Worm (Caenorhabditis elegans) whole organism, late embryonic: Measurements from ENCODE around the gene tra-4.

Experiments used
- C38D4.7 ChIP-seq: fragments of 200-800 bp; sonication (Bioruptor generic); optimal IDR thresholded peaks from 2 replicates; lab custom pipeline; 2018; ENCODE audit warnings: mild to moderate bottlenecking, missing genetic modification characterization, moderate library complexity, missing compliant biosample characterization
- F13H6.1 ChIP-seq: sonication (generic microtip); optimal IDR thresholded peaks from 2 replicates; lab custom pipeline; 2016; ENCODE audit warnings: missing genetic modification characterization, missing compliant biosample characterization
- K02D7.2 ChIP-seq: sonication (generic microtip); optimal IDR thresholded peaks from 2 replicates; lab custom pipeline; 2017; ENCODE audit warnings: mild to moderate bottlenecking, missing genetic modification characterization, missing compliant biosample characterization
- K09A11.1 ChIP-seq: sonication (generic microtip); optimal IDR thresholded peaks from 2 replicates; lab custom pipeline; 2017; ENCODE audit warnings: antibody characterized with exemption, mild to moderate bottlenecking, missing genetic modification characterization, missing compliant biosample characterization; ENCODE audit not compliant: insufficient read depth
- T23F11.4 ChIP-seq: fragments of 200-800 bp; sonication (Bioruptor generic); optimal IDR thresholded peaks from 2 replicates; lab custom pipeline; 2018; ENCODE audit warnings: mild to moderate bottlenecking, missing genetic modification characterization, missing compliant biosample characterization
- Y22D7AL.16 ChIP-seq: sonication (generic microtip); optimal IDR thresholded peaks from 2 replicates; lab custom pipeline; 2016; ENCODE audit warnings: missing genetic modification characterization, missing compliant biosample characterization
- ahr-1 ChIP-seq: sonication (generic microtip); optimal IDR thresholded peaks from 2 replicates; lab custom pipeline; 2016; ENCODE audit warnings: missing genetic modification characterization, missing compliant biosample characterization
- ceh-2 ChIP-seq: sonication (generic microtip); optimal IDR thresholded peaks from 2 replicates; lab custom pipeline; 2016; ENCODE audit warnings: missing genotype, missing genetic modification characterization, missing compliant biosample characterization
- ceh-22 ChIP-seq: sonication (generic microtip); optimal IDR thresholded peaks from 2 replicates; lab custom pipeline; 2017; ENCODE audit warnings: missing biosample characterization, missing genetic modification characterization
- ceh-34 ChIP-seq: sonication (generic microtip); optimal IDR thresholded peaks from 2 replicates; lab custom pipeline; 2016; ENCODE audit warnings: mild to moderate bottlenecking, missing genetic modification characterization, missing compliant biosample characterization
- ceh-45 ChIP-seq: fragments of 200-800 bp; sonication (Bioruptor generic); IDR thresholded peaks from 2 replicates; pipeline ENCODE4 v1.3.6; 2022; ENCODE audit warnings: missing genetic modification reagents, missing genetic modification characterization, missing compliant biosample characterization
- ceh-48 ChIP-seq: sonication (generic microtip); optimal IDR thresholded peaks from 2 replicates; lab custom pipeline; 2016; ENCODE audit warnings: missing genetic modification characterization, inconsistent platforms, missing compliant biosample characterization
- ceh-6 ChIP-seq: fragments of 200-800 bp; sonication (Bioruptor generic); optimal IDR thresholded peaks from 2 replicates; lab custom pipeline; 2018; ENCODE audit warnings: mild to moderate bottlenecking, missing genetic modification characterization, missing compliant biosample characterization
- ceh-9 ChIP-seq: sonication (generic microtip); optimal IDR thresholded peaks from 2 replicates; lab custom pipeline; 2016; ENCODE audit warnings: mild to moderate bottlenecking, missing genetic modification characterization, inconsistent platforms, missing compliant biosample characterization
- che-1 ChIP-seq: sonication (generic microtip); optimal IDR thresholded peaks from 2 replicates; lab custom pipeline; 2016; ENCODE audit warnings: mild to moderate bottlenecking, missing genetic modification characterization, missing compliant biosample characterization
- dmd-4 ChIP-seq: sonication (generic microtip); optimal IDR thresholded peaks from 2 replicates; lab custom pipeline; 2016; ENCODE audit warnings: borderline replicate concordance, missing genetic modification characterization, missing compliant biosample characterization
- dve-1 ChIP-seq: sonication (generic microtip); optimal IDR thresholded peaks from 2 replicates; lab custom pipeline; 2017; ENCODE audit warnings: antibody characterized with exemption, mild to moderate bottlenecking, missing genetic modification characterization, missing compliant biosample characterization
- elt-4 ChIP-seq: sonication (generic microtip); optimal IDR thresholded peaks from 2 replicates; lab custom pipeline; 2016; ENCODE audit warnings: missing genetic modification characterization, missing compliant biosample characterization
- ets-4 ChIP-seq: sonication (generic microtip); optimal IDR thresholded peaks from 2 replicates; lab custom pipeline; 2016; ENCODE audit warnings: missing genetic modification characterization, missing compliant biosample characterization
- fax-1 ChIP-seq: sonication (generic microtip); optimal IDR thresholded peaks from 2 replicates; lab custom pipeline; 2016; ENCODE audit warnings: missing genotype, missing genetic modification characterization, missing compliant biosample characterization
- fkh-10 ChIP-seq: fragments of 150-350 bp; optimal IDR thresholded peaks from 2 replicates; lab custom pipeline; 2014; ENCODE audit warnings: missing biosample characterization, missing genetic modification reagents, missing genetic modification characterization
- fkh-6 ChIP-seq: sonication (generic microtip); optimal IDR thresholded peaks from 2 replicates; lab custom pipeline; 2016; ENCODE audit warnings: missing genetic modification characterization, missing compliant biosample characterization
- gmeb-2 ChIP-seq: sonication (generic microtip); optimal IDR thresholded peaks from 2 replicates; lab custom pipeline; 2016; ENCODE audit warnings: missing genetic modification characterization, inconsistent platforms, missing compliant biosample characterization
- hlh-13 ChIP-seq: fragments of 200-800 bp; sonication (Bioruptor generic); optimal IDR thresholded peaks from 2 replicates; lab custom pipeline; 2018; ENCODE audit warnings: mild to moderate bottlenecking, missing genetic modification characterization, missing compliant biosample characterization
- hlh-30 ChIP-seq: sonication (generic microtip); optimal IDR thresholded peaks from 2 replicates; lab custom pipeline; 2017; ENCODE audit warnings: antibody characterized with exemption, missing genetic modification characterization, missing compliant biosample characterization; ENCODE audit not compliant: insufficient read depth
- hlh-6 ChIP-seq: sonication (generic microtip); optimal IDR thresholded peaks from 2 replicates; lab custom pipeline; 2016; ENCODE audit warnings: missing genotype, missing genetic modification characterization, missing compliant biosample characterization
- hlh-8 ChIP-seq: sonication (generic microtip); optimal IDR thresholded peaks from 2 replicates; lab custom pipeline; 2016; ENCODE audit warnings: missing genotype, missing genetic modification characterization, missing compliant biosample characterization
- lim-6 ChIP-seq: sonication (generic microtip); optimal IDR thresholded peaks from 2 replicates; lab custom pipeline; 2016; ENCODE audit warnings: missing genetic modification characterization, missing compliant biosample characterization
- madf-2 ChIP-seq: sonication (generic microtip); optimal IDR thresholded peaks from 2 replicates; lab custom pipeline; 2017; ENCODE audit warnings: missing genetic modification characterization, missing compliant biosample characterization
- mec-3 ChIP-seq: sonication (generic microtip); optimal IDR thresholded peaks from 2 replicates; lab custom pipeline; 2016; ENCODE audit warnings: borderline replicate concordance, missing genetic modification characterization, missing compliant biosample characterization
- nfya-1 ChIP-seq: sonication (generic microtip); optimal IDR thresholded peaks from 2 replicates; lab custom pipeline; 2017; ENCODE audit warnings: missing genetic modification characterization, mild to moderate bottlenecking, missing compliant biosample characterization, antibody characterized with exemption, moderate library complexity
- nhr-11 ChIP-seq: fragments of 150-350 bp; optimal IDR thresholded peaks from 2 replicates; lab custom pipeline; 2014; ENCODE audit warnings: missing biosample characterization, missing genetic modification characterization
- npax-4 ChIP-seq: sonication (generic microtip); optimal IDR thresholded peaks from 2 replicates; lab custom pipeline; 2016; ENCODE audit warnings: missing genetic modification characterization, missing compliant biosample characterization
- pag-3 ChIP-seq: sonication (generic microtip); optimal IDR thresholded peaks from 2 replicates; lab custom pipeline; 2016; ENCODE audit warnings: missing compliant biosample characterization, missing genetic modification characterization, borderline replicate concordance
- pat-9 ChIP-seq: fragments of 200-800 bp; sonication (Bioruptor generic); optimal IDR thresholded peaks from 2 replicates; lab custom pipeline; 2018; ENCODE audit warnings: mild to moderate bottlenecking, missing genetic modification characterization, moderate library complexity, missing compliant biosample characterization
- pha-4 ChIP-seq: fragments of 150-350 bp; optimal IDR thresholded peaks from 2 replicates; lab custom pipeline; 2018; ENCODE audit warnings: missing biosample characterization, missing genetic modification reagents, missing genetic modification characterization
- ref-2 ChIP-seq: sonication (generic microtip); optimal IDR thresholded peaks from 2 replicates; lab custom pipeline; 2016; ENCODE audit warnings: missing genetic modification characterization, missing compliant biosample characterization
- sdc-2 ChIP-seq: sonication (generic microtip); optimal IDR thresholded peaks from 2 replicates; lab custom pipeline; 2016; ENCODE audit warnings: missing genotype, missing genetic modification characterization, missing compliant biosample characterization
- sox-2 ChIP-seq: fragments of 200-800 bp; sonication (Bioruptor generic); IDR thresholded peaks from 2 replicates; pipeline ENCODE4 v1.3.6; 2022; ENCODE audit warnings: missing genetic modification reagents, missing genetic modification characterization, missing compliant biosample characterization
- syd-9 ChIP-seq: sonication (generic microtip); optimal IDR thresholded peaks from 2 replicates; lab custom pipeline; 2016; ENCODE audit warnings: mild to moderate bottlenecking, missing genetic modification characterization, moderate library complexity, missing compliant biosample characterization
- tbx-2 ChIP-seq: sonication (generic microtip); optimal IDR thresholded peaks from 2 replicates; lab custom pipeline; 2016; ENCODE audit warnings: missing genetic modification characterization, missing compliant biosample characterization
- ttx-3 ChIP-seq: sonication (generic microtip); optimal IDR thresholded peaks from 2 replicates; lab custom pipeline; 2016; ENCODE audit warnings: missing genetic modification reagents, missing genetic modification characterization, missing compliant biosample characterization
- unc-3 ChIP-seq, 2 experiments: fragments of 200-800 bp in 1 of 2; sonication (Bioruptor generic) in 1 of 2; sonication (generic microtip) in 1 of 2; conservative IDR thresholded peaks in 1 of 2; optimal IDR thresholded peaks in 1 of 2; 2 replicates each; pipeline versions ENCODE4 v1.3.6 to Lab custom; 2016 to 2022; ENCODE audit warnings: missing compliant biosample characterization in 2 of 2, missing genetic modification characterization in 2 of 2, missing genetic modification reagents in 1 of 2
- unc-42 ChIP-seq: sonication (generic microtip); optimal IDR thresholded peaks from 2 replicates; lab custom pipeline; 2016; ENCODE audit warnings: missing genotype, missing genetic modification characterization, missing compliant biosample characterization
- unc-86 ChIP-seq: sonication (generic microtip); optimal IDR thresholded peaks from 2 replicates; lab custom pipeline; 2016; ENCODE audit warnings: missing genetic modification characterization, missing compliant biosample characterization
- ztf-16 ChIP-seq: sonication (generic microtip); optimal IDR thresholded peaks from 2 replicates; lab custom pipeline; 2017; ENCODE audit warnings: missing genetic modification characterization, missing compliant biosample characterization

tra-4 gene

ce11 chrX:2885318-2885908 is 28.0 kb upstream of the tra-4 start, which contains the start of gene vang-1 (continued):
- TF ChIP-seq ref-2 (tag; lab: Kevin White, UChicago) (peak; percentile 77), ceh-34 (tag; lab: Kevin White, UChicago) (peak; percentile 58), hlh-13 (no peak), ceh-9 (peak; percentile 32), syd-9 (tag; lab: Kevin White, UChicago) (peak; percentile 63), sox-2 (GFP tag; lab: Robert Waterston, UW) (no peak), hlh-6 (tag; lab: Kevin White, UChicago) (peak; percentile 39), nhr-11 (no peak), ahr-1 (tag; lab: Kevin White, UChicago) (no peak), K02D7.2 (tag; lab: Kevin White, UChicago) (no peak), sdc-2 (tag; lab: Kevin White, UChicago) (peak; percentile 70), ets-4 (no peak), fkh-6 (tag; lab: Kevin White, UChicago) (peak; percentile 47), ceh-6 (GFP tag; lab: Kevin White, UChicago) (peak; percentile 57), C38D4.7 (GFP tag; lab: Kevin White, UChicago) (no peak), K09A11.1 (tag; lab: Kevin White, UChicago) (no peak)

- TF ChIP-seq pat-9 (tag; lab: Kevin White, UChicago) (no peak), ceh-2 (tag; lab: Kevin White, UChicago) (no peak), hlh-30 (tag; lab: Kevin White, UChicago) (peak; percentile 50), K09A11.1 (tag; lab: Kevin White, UChicago) (no peak), npax-4 (no peak), hlh-8 (no peak), lim-6 (tag; lab: Kevin White, UChicago) (no peak), ceh-45 (GFP tag; lab: Robert Waterston, UW) (no peak), mec-3 (tag; lab: Kevin White, UChicago) (no peak), fax-1 (tag; lab: Kevin White, UChicago) (no peak), pag-3 (tag; lab: Kevin White, UChicago) (no peak), ref-2 (tag; lab: Kevin White, UChicago) (peak; percentile 12), F13H6.1 (tag; lab: Kevin White, UChicago) (no peak), T23F11.4 (no peak), dve-1 (tag; lab: Kevin White, UChicago) (no peak), nfya-1 (peak; percentile 42), ceh-48 (tag; lab: Kevin White, UChicago) (no peak), ceh-34 (tag; lab: Kevin White, UChicago) (peak; percentile 35), ahr-1 (tag; lab: Kevin White, UChicago) (no peak), K02D7.2 (tag; lab: Kevin White, UChicago) (no peak), ceh-22 (no peak), fkh-6 (tag; lab: Kevin White, UChicago) (peak; percentile 21), hlh-13 (no peak), ets-4 (no peak), tbx-2 (tag; lab: Kevin White, UChicago) (peak; percentile 11), sox-2 (GFP tag; lab: Robert Waterston, UW) (no peak), gmeb-2 (tag; lab: Kevin White, UChicago) (no peak), sdc-2 (tag; lab: Kevin White, UChicago) (peak; percentile 31), pha-4 (tag; lab: Kevin White, UChicago) (no peak), ttx-3 (tag; lab: Kevin White, UChicago) (no peak), unc-86 (tag; lab: Kevin White, UChicago) (no peak), unc-3 (GFP tag; conservative IDR thresholded peaks at IDR 0.05; lab: Robert Waterston, UW) (no peak), unc-3 (tag; optimal IDR thresholded peaks at IDR 0.05; lab: Kevin White, UChicago) (no peak), ceh-6 (GFP tag; lab: Kevin White, UChicago) (no peak), dmd-4 (no peak), madf-2 (tag; lab: Kevin White, UChicago) (no peak), unc-42 (tag; lab: Kevin White, UChicago) (no peak), fkh-10 (GFP tag; lab: Kevin White, UChicago) (no peak), hlh-6 (tag; lab: Kevin White, UChicago) (no peak), ztf-16 (tag; lab: Kevin White, UChicago) (peak; percentile 47), Y22D7AL.16 (no peak), che-1 (tag; lab: Kevin White, UChicago) (peak; percentile 9), elt-4 (tag; lab: Kevin White, UChicago) (no peak)
Observed at ce11 chrX:2879529-2880265, 22.3 kb upstream of the tra-4 start, which contains the start of gene F53B3.5. Gene F53B3.5, minus strand, starts transcription at chrX:2879579.
